Worm (Caenorhabditis elegans): Measurements from ENCODE around the gene epg-5.
A peak's percentile ranks its signal among the peaks of the same experiment; 100 is the strongest.

The epg-5 gene

DNA sequence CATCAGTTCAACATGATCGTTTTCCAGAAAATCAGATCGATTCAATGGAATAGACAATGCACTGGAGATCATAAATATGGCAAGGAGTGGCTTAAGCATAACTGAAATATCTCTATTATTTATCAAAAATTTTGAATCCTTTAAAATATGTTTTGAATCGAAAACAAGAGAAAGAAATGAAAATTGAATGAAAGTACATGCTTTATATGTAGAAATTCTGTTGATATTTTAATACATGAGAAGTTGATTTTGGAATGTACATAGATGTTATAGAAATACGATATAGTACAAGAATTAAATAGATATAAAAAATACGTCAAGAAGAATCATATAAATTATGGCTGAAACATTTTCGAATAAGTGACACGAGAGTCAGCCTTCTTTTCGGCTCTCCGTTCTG, 16.9 kb downstream of the epg-5 start, which contains the start of gene C56C10.9:
TSS of gene C56C10.9 (minus strand) at position 101 of the 400 bp plus-strand sequence.
- TF ChIP-seq lsy-12 (tag; optimal IDR thresholded peaks at IDR 0.05) (no peak), elt-3 (tag; optimal IDR thresholded peaks at IDR 0.05) (no peak), unc-62 (GFP tag; optimal IDR thresholded peaks at IDR 0.05) (no peak), ztf-4 (tag; optimal IDR thresholded peaks at IDR 0.05) (no peak), egl-27 (tag; optimal IDR thresholded peaks at IDR 0.05) (no peak), nhr-76 (tag; optimal IDR thresholded peaks at IDR 0.05) (no peak), nhr-67 (tag; optimal IDR thresholded peaks at IDR 0.05) (no peak), nhr-25 (tag; optimal IDR thresholded peaks at IDR 0.05) (no peak), fos-1 (tag; optimal IDR thresholded peaks at IDR 0.05) (no peak), ceh-28 (tag; optimal IDR thresholded peaks at IDR 0.05) (no peak), sea-2 (GFP tag; optimal IDR thresholded peaks at IDR 0.05) (no peak), mml-1 (tag; optimal IDR thresholded peaks at IDR 0.05) (no peak), R02D3.7 (tag; optimal IDR thresholded peaks at IDR 0.05) (no peak), nhr-23 (tag; optimal IDR thresholded peaks at IDR 0.05) (no peak), hmg-11 (tag; optimal IDR thresholded peaks at IDR 0.05) (no peak), nhr-43 (tag; optimal IDR thresholded peaks at IDR 0.05; ENCODE audit: poor library complexity, severe bottlenecking) (no peak), jun-1 (tag; optimal IDR thresholded peaks at IDR 0.05) (no peak), pqm-1 (tag; optimal IDR thresholded peaks at IDR 0.05) (no peak)

DNA sequence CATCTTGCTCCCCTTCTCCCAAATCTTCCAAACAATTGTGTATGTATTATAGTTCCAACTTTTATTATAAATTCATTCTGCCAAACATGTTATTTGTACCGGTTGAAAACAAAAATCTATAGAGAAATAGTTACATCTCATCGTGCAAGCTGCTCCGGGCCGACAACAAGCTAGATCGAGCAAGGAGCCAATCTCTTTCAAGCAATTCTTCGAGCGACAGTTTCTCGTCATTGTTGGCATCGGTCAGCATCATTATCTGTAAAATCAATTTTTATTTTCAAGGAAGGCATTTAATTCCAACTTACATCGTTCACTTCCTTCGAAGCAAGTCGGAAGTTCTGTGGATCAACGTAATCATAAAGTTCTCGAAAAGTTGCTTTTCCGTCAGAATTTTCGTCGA, 18.2 kb downstream of the epg-5 start:
- TF ChIP-seq pqm-1 (tag; optimal IDR thresholded peaks at IDR 0.05) (no peak), ama-1 (optimal IDR thresholded peaks at IDR 0.05) (peak; percentile 70)

DNA sequence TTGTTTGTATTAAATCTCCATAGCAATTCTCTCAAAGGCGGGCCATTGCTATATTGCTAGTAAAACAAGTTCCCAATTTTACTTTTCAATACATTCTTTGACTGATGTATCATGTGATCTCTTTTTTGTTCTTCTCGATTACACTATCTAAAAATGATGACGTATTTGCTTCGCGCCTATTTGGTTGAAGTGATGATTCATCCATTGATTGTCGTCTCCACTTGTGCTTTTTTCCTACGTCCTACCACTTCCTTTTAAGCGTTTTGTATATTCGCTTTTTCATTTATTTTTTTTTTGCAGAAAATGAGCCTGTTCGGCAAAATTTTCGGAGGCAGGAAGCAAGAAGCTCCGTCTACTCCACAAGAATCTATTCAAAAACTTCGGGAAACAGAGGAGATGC, 19.8 kb downstream of the epg-5 start, which contains the start of gene vps-32.1:
TSS of gene vps-32.1 (plus strand) at position 301 of the 400 bp plus-strand sequence.
- TF ChIP-seq nhr-76 (tag; optimal IDR thresholded peaks at IDR 0.05), result no peak
- no peak for TF ChIP-seq nhr-28 (tag; optimal IDR thresholded peaks at IDR 0.05)
- peak; percentile 21 for TF ChIP-seq pha-4 (tag; optimal IDR thresholded peaks at IDR 0.05)
- peak; percentile 19 for TF ChIP-seq fos-1 (tag; optimal IDR thresholded peaks at IDR 0.05)
- TF ChIP-seq nhr-11 (tag; optimal IDR thresholded peaks at IDR 0.05), result no peak
- no peak for TF ChIP-seq elt-1 (tag; optimal IDR thresholded peaks at IDR 0.05)
- TF ChIP-seq nhr-67 (tag; optimal IDR thresholded peaks at IDR 0.05), result no peak
- TF ChIP-seq ceh-82 (tag; optimal IDR thresholded peaks at IDR 0.05), result no peak
- no peak for TF ChIP-seq hmg-11 (tag; optimal IDR thresholded peaks at IDR 0.05)
- no peak for TF ChIP-seq nhr-43 (tag; optimal IDR thresholded peaks at IDR 0.05; ENCODE audit: poor library complexity, severe bottlenecking)
- TF ChIP-seq ceh-9 (tag; optimal IDR thresholded peaks at IDR 0.05), result no peak
- TF ChIP-seq ama-1 (optimal IDR thresholded peaks at IDR 0.05), result no peak
- no peak for TF ChIP-seq nhr-23 (tag; optimal IDR thresholded peaks at IDR 0.05)
- peak; percentile 49 for TF ChIP-seq pqm-1 (tag; optimal IDR thresholded peaks at IDR 0.05)
- no peak for TF ChIP-seq sea-2 (GFP tag; optimal IDR thresholded peaks at IDR 0.05)
- no peak for TF ChIP-seq mml-1 (tag; optimal IDR thresholded peaks at IDR 0.05)
- no peak for TF ChIP-seq daf-12 (tag; optimal IDR thresholded peaks at IDR 0.05)
- TF ChIP-seq lin-39 (tag; optimal IDR thresholded peaks at IDR 0.05), result no peak
- TF ChIP-seq lin-15B (tag; optimal IDR thresholded peaks at IDR 0.05), result no peak
- TF ChIP-seq unc-62 (GFP tag; optimal IDR thresholded peaks at IDR 0.05), result no peak

DNA sequence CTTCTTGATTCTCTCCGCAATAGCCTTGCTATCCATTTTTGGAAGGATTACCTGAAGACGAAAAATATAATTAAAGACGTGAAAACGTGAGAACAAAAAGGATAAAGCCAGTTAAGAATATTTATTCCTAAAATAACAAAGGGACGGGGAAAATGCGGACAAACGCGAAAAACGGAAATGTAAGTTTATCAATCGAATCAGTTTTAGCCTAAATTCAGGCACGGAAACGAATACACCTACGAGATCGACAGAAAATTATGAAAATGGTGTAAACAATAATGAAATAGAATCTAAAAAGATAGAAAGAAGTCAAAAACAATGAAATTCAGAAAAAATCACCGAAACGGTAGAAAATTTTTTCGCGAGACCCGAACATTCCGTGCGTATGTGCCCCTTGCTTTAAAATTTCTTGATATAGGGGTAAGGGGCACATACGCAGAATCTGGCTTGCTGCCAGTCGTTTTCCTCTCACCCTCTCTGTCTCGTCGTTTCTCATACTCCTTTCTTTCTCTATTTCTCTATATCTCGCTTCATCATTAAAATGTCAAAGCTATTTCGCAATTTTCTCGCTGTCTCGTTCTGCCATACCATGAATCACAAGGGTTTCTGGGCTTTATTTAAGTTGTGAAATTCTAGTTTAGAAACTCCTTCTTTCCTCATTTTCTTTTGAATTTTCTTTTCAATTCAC, 20.4 kb downstream of the epg-5 start, which contains the start of gene icd-1:
TSS of gene icd-1 (minus strand) at position 51 of the 688 bp plus-strand sequence.
- TF ChIP-seq egl-5 (tag; optimal IDR thresholded peaks at IDR 0.05) (peak; percentile 93), daf-12 (tag; optimal IDR thresholded peaks at IDR 0.05) (no peak), unc-39 (tag; optimal IDR thresholded peaks at IDR 0.05) (no peak), ceh-9 (tag; optimal IDR thresholded peaks at IDR 0.05) (no peak), jun-1 (tag; optimal IDR thresholded peaks at IDR 0.05) (peak; percentile 97), nhr-12 (tag; optimal IDR thresholded peaks at IDR 0.05) (no peak), nhr-43 (tag; optimal IDR thresholded peaks at IDR 0.05; ENCODE audit: poor library complexity, severe bottlenecking) (peak; percentile 94), egl-27 (tag; optimal IDR thresholded peaks at IDR 0.05) (peak; percentile 86), ama-1 (optimal IDR thresholded peaks at IDR 0.05) (peak; percentile 71), pha-4 (tag; optimal IDR thresholded peaks at IDR 0.05) (peak; percentile 92), nfya-1 (tag; optimal IDR thresholded peaks at IDR 0.05; ENCODE audit: insufficient read depth) (peak; percentile 94), nhr-23 (tag; optimal IDR thresholded peaks at IDR 0.05) (peak; percentile 97), hmg-11 (tag; optimal IDR thresholded peaks at IDR 0.05) (peak; percentile 84), eor-1 (tag; optimal IDR thresholded peaks at IDR 0.05) (peak in 1 of 2 experiments; percentile 75), aly-2 (tag; optimal IDR thresholded peaks at IDR 0.05) (peak; percentile 58), unc-62 (GFP tag; optimal IDR thresholded peaks at IDR 0.05) (peak; percentile 87), ztf-11 (tag; optimal IDR thresholded peaks at IDR 0.05) (no peak), ZK546.5 (tag; optimal IDR thresholded peaks at IDR 0.05) (peak; percentile 11), pqm-1 (tag; optimal IDR thresholded peaks at IDR 0.05) (peak; percentile 66), fkh-2 (tag; optimal IDR thresholded peaks at IDR 0.05) (no peak), nhr-237 (tag; optimal IDR thresholded peaks at IDR 0.05) (no peak), lsy-12 (tag; optimal IDR thresholded peaks at IDR 0.05) (peak; percentile 95), ceh-82 (tag; optimal IDR thresholded peaks at IDR 0.05) (peak; percentile 91), elt-1 (tag; optimal IDR thresholded peaks at IDR 0.05) (peak; percentile 58), fkh-10 (GFP tag; optimal IDR thresholded peaks at IDR 0.05) (peak; percentile 64), nhr-77 (tag; optimal IDR thresholded peaks at IDR 0.05) (peak; percentile 63), nhr-11 (tag; optimal IDR thresholded peaks at IDR 0.05) (peak; percentile 95), ceh-28 (tag; optimal IDR thresholded peaks at IDR 0.05) (peak; percentile 93), nhr-28 (tag; optimal IDR thresholded peaks at IDR 0.05) (no peak), fos-1 (tag; optimal IDR thresholded peaks at IDR 0.05) (peak; percentile 87), sea-2 (GFP tag; optimal IDR thresholded peaks at IDR 0.05) (peak; percentile 63), elt-3 (tag; optimal IDR thresholded peaks at IDR 0.05) (no peak), mml-1 (tag; optimal IDR thresholded peaks at IDR 0.05) (no peak), R02D3.7 (tag; optimal IDR thresholded peaks at IDR 0.05) (peak; percentile 89), mdl-1 (tag; optimal IDR thresholded peaks at IDR 0.05) (peak; percentile 64)
